Worm (Caenorhabditis elegans): ENCODE measurements around the gene tftc-1.

- TF ChIP-seq him-1 (tag; optimal IDR thresholded peaks at IDR 0.05) (no peak), dao-5 (tag; optimal IDR thresholded peaks at IDR 0.05) (no peak)
These were observed 58.6 kb downstream of the tftc-1 start for ce11 chrIV:2407704-2408103.

Data from whole organism, L4/young adult.